Worm (Caenorhabditis elegans) whole organism, L2 larva: ENCODE measurements around the gene pqn-92.

Experiments used
- F13H6.1 ChIP-seq: sonication (generic microtip); optimal IDR thresholded peaks from 2 replicates; lab custom pipeline; 2016; ENCODE audit warnings: missing genetic modification characterization, missing compliant biosample characterization
- aly-2 ChIP-seq: fragments of 150-350 bp; optimal IDR thresholded peaks from 2 replicates; lab custom pipeline; 2014; ENCODE audit warnings: missing biosample characterization, missing genetic modification characterization
- ama-1 ChIP-seq: fragments of 150-350 bp; optimal IDR thresholded peaks from 2 replicates; lab custom pipeline; 2018; ENCODE audit warnings: inconsistent platforms
- blmp-1 ChIP-seq: sonication (generic microtip); optimal IDR thresholded peaks from 2 replicates; lab custom pipeline; 2017; ENCODE audit warnings: missing genetic modification characterization, mild to moderate bottlenecking, missing compliant biosample characterization, antibody characterized with exemption, moderate library complexity; ENCODE audit not compliant: insufficient read depth
- egl-27 ChIP-seq: sonication (generic microtip); optimal IDR thresholded peaks from 3 replicates; lab custom pipeline; 2017; ENCODE audit warnings: missing biosample characterization, missing genetic modification reagents, missing genetic modification characterization
- fos-1 ChIP-seq: fragments of 150-350 bp; optimal IDR thresholded peaks from 2 replicates; lab custom pipeline; 2014; ENCODE audit warnings: missing biosample characterization, missing genetic modification characterization
- lin-13 ChIP-seq: fragments of 150-350 bp; optimal IDR thresholded peaks from 2 replicates; lab custom pipeline; 2014; ENCODE audit warnings: missing biosample characterization, missing genetic modification reagents, missing genetic modification characterization
- nhr-10 ChIP-seq: sonication (generic microtip); optimal IDR thresholded peaks from 2 replicates; lab custom pipeline; 2017; ENCODE audit warnings: missing biosample characterization, missing genetic modification characterization
- nhr-237 ChIP-seq: fragments of 150-350 bp; optimal IDR thresholded peaks from 2 replicates; lab custom pipeline; 2014; ENCODE audit warnings: missing biosample characterization, missing genetic modification characterization
- nhr-25 ChIP-seq: fragments of 150-350 bp; sonication (generic microtip); optimal IDR thresholded peaks from 3 replicates; lab custom pipeline; 2014; ENCODE audit warnings: missing biosample characterization, missing genetic modification characterization
- snpc-4 ChIP-seq: fragments of 150-350 bp; optimal IDR thresholded peaks from 2 replicates; lab custom pipeline; 2014; ENCODE audit warnings: missing biosample characterization, missing genetic modification characterization
- unc-62 ChIP-seq: fragments of 150-350 bp; optimal IDR thresholded peaks from 2 replicates; lab custom pipeline; 2014; ENCODE audit warnings: missing biosample characterization, missing genetic modification reagents, missing genetic modification characterization

DNA sequence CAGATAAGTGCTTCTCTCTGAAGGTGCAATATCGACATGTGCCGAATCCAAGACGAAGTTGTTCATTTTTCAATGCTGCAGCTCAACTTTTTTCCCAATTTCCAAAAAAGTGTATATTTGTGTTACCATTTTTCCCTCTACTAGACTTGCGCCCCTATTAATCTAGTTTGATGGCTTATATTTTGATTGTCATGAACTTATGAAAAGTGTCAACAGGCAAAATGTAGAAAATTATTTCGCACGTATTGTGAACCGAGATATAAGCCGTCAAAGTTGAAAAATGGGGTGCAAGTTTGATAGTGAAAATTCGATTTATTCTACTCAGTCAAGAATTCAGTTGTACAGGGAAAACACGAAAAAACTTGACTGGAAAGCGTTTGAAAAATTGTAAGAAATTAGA lies 50.9 kb downstream of the pqn-92 start, which contains the start of gene Y75B8A.32:
- TF ChIP-seq nhr-25 (tag; lab: Kevin White, UChicago) (no peak), snpc-4 (no peak), egl-27 (tag; lab: Kevin White, UChicago) (no peak), nhr-10 (tag; lab: Kevin White, UChicago) (no peak), lin-13 (no peak), F13H6.1 (tag; lab: Kevin White, UChicago) (no peak), nhr-237 (no peak), blmp-1 (tag; lab: Kevin White, UChicago) (no peak), unc-62 (no peak), ama-1 (lab: Kevin White, UChicago) (no peak), aly-2 (tag; lab: Kevin White, UChicago) (no peak), fos-1 (tag; lab: Kevin White, UChicago) (no peak)
